Worm (Caenorhabditis elegans) whole organism, L1 larva: ENCODE results near the gene T19D12.4.

ENCODE experiments used
- C16A3.4 ChIP-seq: fragments of 150-350 bp; optimal IDR thresholded peaks from 2 replicates; lab custom pipeline; 2014; ENCODE audit warnings: missing biosample characterization, missing genetic modification characterization
- Y116A8C.19 ChIP-seq: sonication (generic microtip); optimal IDR thresholded peaks from 2 replicates; lab custom pipeline; 2016; ENCODE audit warnings: missing compliant biosample characterization, missing genetic modification characterization, borderline replicate concordance
- aha-1 ChIP-seq: fragments of 150-350 bp; optimal IDR thresholded peaks from 2 replicates; lab custom pipeline; 2014; ENCODE audit warnings: missing biosample characterization, missing genetic modification characterization
- ama-1 ChIP-seq: fragments of 150-350 bp; optimal IDR thresholded peaks from 2 replicates; lab custom pipeline; 2014
- blmp-1 ChIP-seq: fragments of 150-350 bp; optimal IDR thresholded peaks from 2 replicates; lab custom pipeline; 2014; ENCODE audit warnings: missing biosample characterization, missing genetic modification characterization
- ceh-63 ChIP-seq: fragments of 200-800 bp; sonication (Bioruptor generic); optimal IDR thresholded peaks from 2 replicates; lab custom pipeline; 2018; ENCODE audit warnings: mild to moderate bottlenecking, missing genetic modification characterization, missing compliant biosample characterization
- ceh-82 ChIP-seq, 3 experiments: fragments of 150-350 bp in 1 of 3; sonication (generic microtip) in 2 of 3; optimal IDR thresholded peaks; 2 replicates each; lab custom pipeline; 2014 to 2017; ENCODE audit warnings: missing biosample characterization in 3 of 3, missing genetic modification characterization in 3 of 3
- ceh-90 ChIP-seq: sonication (generic microtip); optimal IDR thresholded peaks from 2 replicates; lab custom pipeline; 2016; ENCODE audit warnings: missing genetic modification characterization, missing compliant biosample characterization
- efl-1 ChIP-seq, 4 experiments: fragments of 150-350 bp; optimal IDR thresholded peaks in 3 of 4; peaks in 1 of 4; 1 replicate in 1 of 4; 2 replicates in 3 of 4; lab custom pipeline; 2014; ENCODE audit warnings: missing biosample characterization in 2 of 4, missing genetic modification characterization in 2 of 4, missing genetic modification reagents in 2 of 4
- efl-3 ChIP-seq: fragments of 200-800 bp; sonication (Bioruptor generic); optimal IDR thresholded peaks from 2 replicates; lab custom pipeline; 2018; ENCODE audit warnings: mild to moderate bottlenecking, missing genetic modification characterization, missing compliant biosample characterization
- egl-13 ChIP-seq: sonication (generic microtip); optimal IDR thresholded peaks from 2 replicates; lab custom pipeline; 2016; ENCODE audit warnings: missing genotype, missing genetic modification reagents, missing genetic modification characterization, missing compliant biosample characterization
- elt-2 ChIP-seq: sonication (generic microtip); optimal IDR thresholded peaks from 2 replicates; lab custom pipeline; 2016; ENCODE audit warnings: missing genetic modification characterization, mild to moderate bottlenecking, inconsistent platforms, missing compliant biosample characterization, missing genetic modification reagents
- elt-3 ChIP-seq, 6 experiments: fragments of 150-350 bp in 1 of 6; sonication (generic microtip); optimal IDR thresholded peaks; 2 replicates each; lab custom pipeline; 2017 to 2018; ENCODE audit warnings: missing biosample characterization in 6 of 6, missing genetic modification characterization in 6 of 6, inconsistent platforms in 1 of 6
- grh-1 ChIP-seq: fragments of 200-800 bp; sonication (Bioruptor generic); IDR thresholded peaks from 2 replicates; pipeline ENCODE4 v1.3.6; 2022; ENCODE audit warnings: missing genetic modification reagents, missing genetic modification characterization, missing compliant biosample characterization
- hlh-17 ChIP-seq: fragments of 200-800 bp; sonication (Bioruptor generic); optimal IDR thresholded peaks from 2 replicates; lab custom pipeline; 2018; ENCODE audit warnings: missing genetic modification characterization, mild to moderate bottlenecking, missing compliant biosample characterization, moderate library complexity, borderline replicate concordance
- hpl-2 ChIP-seq: fragments of 150-350 bp; optimal IDR thresholded peaks from 2 replicates; lab custom pipeline; 2014; ENCODE audit warnings: missing biosample characterization, missing genetic modification reagents, missing genetic modification characterization
- jun-1 ChIP-seq: fragments of 150-350 bp; optimal IDR thresholded peaks from 2 replicates; lab custom pipeline; 2014; ENCODE audit warnings: missing biosample characterization, missing genetic modification reagents, missing genetic modification characterization
- lin-15B ChIP-seq: fragments of 150-350 bp; sonication (generic microtip); optimal IDR thresholded peaks from 3 replicates; lab custom pipeline; 2014; ENCODE audit warnings: missing biosample characterization, missing genetic modification characterization
- lin-35 ChIP-seq, 2 experiments: fragments of 150-350 bp; optimal IDR thresholded peaks; 2 replicates each; lab custom pipeline; 2014; ENCODE audit warnings: missing biosample characterization in 2 of 2, missing genetic modification characterization in 2 of 2, missing genetic modification reagents in 2 of 2
- lin-39 ChIP-seq: fragments of 150-350 bp; optimal IDR thresholded peaks from 2 replicates; lab custom pipeline; 2014; ENCODE audit warnings: missing biosample characterization, missing genetic modification reagents, missing genetic modification characterization
- mdl-1 ChIP-seq, 2 experiments: fragments of 150-350 bp; optimal IDR thresholded peaks; 2 replicates each; lab custom pipeline; 2014 to 2017; ENCODE audit warnings: missing biosample characterization in 2 of 2, missing genetic modification characterization in 2 of 2, inconsistent platforms in 1 of 2
- mef-2 ChIP-seq: fragments of 150-350 bp; optimal IDR thresholded peaks from 2 replicates; lab custom pipeline; 2014; ENCODE audit warnings: missing biosample characterization, missing genetic modification characterization
- nhr-20 ChIP-seq: sonication (generic microtip); optimal IDR thresholded peaks from 2 replicates; lab custom pipeline; 2016; ENCODE audit warnings: mild to moderate bottlenecking, missing genetic modification characterization, missing compliant biosample characterization
- nhr-237 ChIP-seq: fragments of 150-350 bp; optimal IDR thresholded peaks from 2 replicates; lab custom pipeline; 2014; ENCODE audit warnings: missing biosample characterization, missing genetic modification characterization
- nhr-28 ChIP-seq: fragments of 150-350 bp; optimal IDR thresholded peaks from 2 replicates; lab custom pipeline; 2014; ENCODE audit warnings: missing biosample characterization, missing genetic modification characterization
- nhr-77 ChIP-seq: fragments of 150-350 bp; optimal IDR thresholded peaks from 2 replicates; lab custom pipeline; 2014; ENCODE audit warnings: missing biosample characterization, missing genetic modification characterization
- nhr-85 ChIP-seq: sonication (generic microtip); peaks from one replicate; lab custom pipeline; 2016; ENCODE audit warnings: missing genetic modification characterization, inconsistent platforms, missing compliant biosample characterization
- nhr-90 ChIP-seq: sonication (generic microtip); optimal IDR thresholded peaks from 2 replicates; lab custom pipeline; 2016; ENCODE audit warnings: mild to moderate bottlenecking, missing genetic modification characterization, missing compliant biosample characterization; ENCODE audit not compliant: poor library complexity
- pag-3 ChIP-seq: sonication (generic microtip); optimal IDR thresholded peaks from 2 replicates; lab custom pipeline; 2017; ENCODE audit warnings: missing genetic modification characterization, mild to moderate bottlenecking, missing compliant biosample characterization, antibody characterized with exemption, borderline replicate concordance; ENCODE audit not compliant: insufficient read depth
- pqm-1 ChIP-seq: sonication (generic microtip); optimal IDR thresholded peaks from 3 replicates; lab custom pipeline; 2017; ENCODE audit warnings: missing biosample characterization, missing genetic modification characterization
- skn-1 ChIP-seq: fragments of 150-350 bp; optimal IDR thresholded peaks from 2 replicates; lab custom pipeline; 2014; ENCODE audit warnings: missing biosample characterization, missing genetic modification characterization
- snpc-4 ChIP-seq: fragments of 150-350 bp; optimal IDR thresholded peaks from 2 replicates; lab custom pipeline; 2014; ENCODE audit warnings: missing biosample characterization, missing genetic modification characterization
- snu-23 ChIP-seq: sonication (generic microtip); optimal IDR thresholded peaks from 2 replicates; lab custom pipeline; 2016; ENCODE audit warnings: missing genetic modification characterization, missing compliant biosample characterization
- sptf-1 ChIP-seq: fragments of 150-350 bp; optimal IDR thresholded peaks from 2 replicates; lab custom pipeline; 2014; ENCODE audit warnings: missing biosample characterization, missing genetic modification characterization
- swsn-7 ChIP-seq: sonication (generic microtip); optimal IDR thresholded peaks from 2 replicates; lab custom pipeline; 2016; ENCODE audit warnings: missing genetic modification characterization, missing compliant biosample characterization
- tbx-2 ChIP-seq: sonication (generic microtip); optimal IDR thresholded peaks from 2 replicates; lab custom pipeline; 2016; ENCODE audit warnings: missing genetic modification characterization, missing compliant biosample characterization
- tlp-1 ChIP-seq: fragments of 150-350 bp; optimal IDR thresholded peaks from 2 replicates; lab custom pipeline; 2014; ENCODE audit warnings: missing biosample characterization, missing genetic modification characterization
- unc-130 ChIP-seq: fragments of 150-350 bp; optimal IDR thresholded peaks from 2 replicates; lab custom pipeline; 2017; ENCODE audit warnings: missing biosample characterization, missing genetic modification characterization, inconsistent platforms
- unc-62 ChIP-seq: fragments of 150-350 bp; optimal IDR thresholded peaks from 2 replicates; lab custom pipeline; 2014; ENCODE audit warnings: missing biosample characterization, missing genetic modification reagents, missing genetic modification characterization
- unc-86 ChIP-seq: sonication (generic microtip); optimal IDR thresholded peaks from 2 replicates; lab custom pipeline; 2016; ENCODE audit warnings: missing genetic modification characterization, missing compliant biosample characterization
- vab-15 ChIP-seq: sonication (generic microtip); optimal IDR thresholded peaks from 2 replicates; lab custom pipeline; 2017; ENCODE audit warnings: missing genotype, mild to moderate bottlenecking, missing genetic modification characterization, missing compliant biosample characterization
- xbp-1 ChIP-seq: sonication (generic microtip); optimal IDR thresholded peaks from 2 replicates; lab custom pipeline; 2016; ENCODE audit warnings: missing genetic modification characterization, missing compliant biosample characterization
- ztf-11 ChIP-seq, 2 experiments: sonication (generic microtip); optimal IDR thresholded peaks; 2 replicates each; lab custom pipeline; 2016 to 2017; ENCODE audit warnings: missing genetic modification characterization in 2 of 2, missing biosample characterization in 1 of 2, missing compliant biosample characterization in 1 of 2
- ztf-4 ChIP-seq: fragments of 150-350 bp; optimal IDR thresholded peaks from 2 replicates; lab custom pipeline; 2014; ENCODE audit warnings: missing biosample characterization, missing genetic modification characterization

The T19D12.4 gene

ce11 chrII:6615232-6616029 is 15.5 kb upstream of the T19D12.4 start (continued):
- TF ChIP-seq mdl-1 (tag; optimal IDR thresholded peaks at IDR 0.05; lab: Kevin White, UChicago) (no peak), nhr-90 (tag; lab: Kevin White, UChicago) (no peak), nhr-77 (no peak), elt-2 (tag; lab: Kevin White, UChicago) (peak; percentile 83), hpl-2 (GFP tag; lab: Kevin White, UChicago) (no peak), unc-62 (GFP tag; lab: Kevin White, UChicago) (no peak), pqm-1 (tag; lab: Kevin White, UChicago) (no peak), unc-86 (tag; lab: Kevin White, UChicago) (no peak), hlh-17 (GFP tag; lab: Kevin White, UChicago) (no peak)

- TF ChIP-seq efl-1 (optimal IDR thresholded peaks at IDR 0.05; lab: Kevin White, UChicago) (no peak), efl-1 (GFP tag; optimal IDR thresholded peaks at IDR 0.05 in 1 of 2; lab: Kevin White, UChicago) (peak in 1 of 2 experiments; percentile 21), ztf-11 (tag; optimal IDR thresholded peaks at IDR 0.05; lab: Kevin White, UChicago) (no peak), skn-1 (tag; lab: Kevin White, UChicago) (no peak), elt-2 (tag; lab: Kevin White, UChicago) (peak; percentile 69), ceh-63 (no peak)
Observed at ce11 chrII:6616135-6616534, 14.8 kb upstream of the T19D12.4 start.

ce11 chrII:6616770-6617169 is 14.1 kb upstream of the T19D12.4 start, which contains the start of gene klf-3:
klf-3 (plus strand) TSS chrII:6616878.
- TF ChIP-seq elt-3 (tag; optimal IDR thresholded peaks at IDR 0.05; lab: Kevin White, UChicago) (peak in 1 of 6 experiments; percentile 17), grh-1 (no peak), ceh-82 (tag; optimal IDR thresholded peaks at IDR 0.05; lab: Kevin White, UChicago) (no peak), tlp-1 (no peak), blmp-1 (tag; lab: Kevin White, UChicago) (peak; percentile 59), ztf-4 (tag; lab: Kevin White, UChicago) (no peak), pag-3 (tag; lab: Kevin White, UChicago) (peak; percentile 53), lin-39 (no peak), ceh-63 (no peak), lin-35 (GFP tag; optimal IDR thresholded peaks at IDR 0.05; lab: Kevin White, UChicago) (no peak), nhr-20 (tag; lab: Kevin White, UChicago) (no peak)
- TF ChIP-seq, all 84 proteins: peak for 3

- peak; percentile 73 for TF ChIP-seq blmp-1 (tag; lab: Kevin White, UChicago)
- no peak for TF ChIP-seq Y116A8C.19
- TF ChIP-seq unc-130: no peak
- no peak for TF ChIP-seq elt-2 (tag; lab: Kevin White, UChicago)
- no peak for TF ChIP-seq tbx-2
- TF ChIP-seq hlh-17 (GFP tag; lab: Kevin White, UChicago): no peak
- TF ChIP-seq snpc-4: no peak
- peak in 3 of 6 experiments; percentile 21 to 79 (median 24) for TF ChIP-seq elt-3 (tag; optimal IDR thresholded peaks at IDR 0.05; lab: Kevin White, UChicago)
- TF ChIP-seq nhr-85: peak; percentile 86
- TF ChIP-seq nhr-237 (tag; lab: Kevin White, UChicago): no peak
- TF ChIP-seq vab-15: peak; percentile 27
- peak in 1 of 2 experiments; percentile 13 for TF ChIP-seq lin-35 (GFP tag; optimal IDR thresholded peaks at IDR 0.05; lab: Kevin White, UChicago)
- TF ChIP-seq egl-13: no peak
- no peak for TF ChIP-seq C16A3.4 (tag; lab: Kevin White, UChicago)
- TF ChIP-seq grh-1: no peak
- TF ChIP-seq unc-86 (tag; lab: Kevin White, UChicago): no peak
- TF ChIP-seq efl-3: no peak
- TF ChIP-seq ceh-90 (tag; lab: Kevin White, UChicago): no peak
- no peak for TF ChIP-seq xbp-1 (tag; lab: Kevin White, UChicago)
- TF ChIP-seq nhr-28 (tag; lab: Kevin White, UChicago): no peak
- TF ChIP-seq swsn-7 (tag; lab: Kevin White, UChicago): no peak
- no peak for TF ChIP-seq hpl-2 (GFP tag; lab: Kevin White, UChicago)
- TF ChIP-seq jun-1 (tag; lab: Kevin White, UChicago): no peak
- TF ChIP-seq sptf-1 (tag; lab: Kevin White, UChicago): no peak
- TF ChIP-seq mef-2: no peak
- TF ChIP-seq snu-23 (GFP tag; lab: Kevin White, UChicago): peak; percentile 21
- TF ChIP-seq lin-15B (tag; lab: Kevin White, UChicago): no peak
- TF ChIP-seq unc-62 (GFP tag; lab: Kevin White, UChicago): no peak
- no peak for TF ChIP-seq aha-1 (tag; lab: Kevin White, UChicago)
- no peak for TF ChIP-seq ama-1 (lab: Kevin White, UChicago)
Observed at ce11 chrII:6619007-6619406, 11.9 kb upstream of the T19D12.4 start.
